Worm (Caenorhabditis elegans): ENCODE data around the gene T07G12.4.

T07G12.4 gene

DNA sequence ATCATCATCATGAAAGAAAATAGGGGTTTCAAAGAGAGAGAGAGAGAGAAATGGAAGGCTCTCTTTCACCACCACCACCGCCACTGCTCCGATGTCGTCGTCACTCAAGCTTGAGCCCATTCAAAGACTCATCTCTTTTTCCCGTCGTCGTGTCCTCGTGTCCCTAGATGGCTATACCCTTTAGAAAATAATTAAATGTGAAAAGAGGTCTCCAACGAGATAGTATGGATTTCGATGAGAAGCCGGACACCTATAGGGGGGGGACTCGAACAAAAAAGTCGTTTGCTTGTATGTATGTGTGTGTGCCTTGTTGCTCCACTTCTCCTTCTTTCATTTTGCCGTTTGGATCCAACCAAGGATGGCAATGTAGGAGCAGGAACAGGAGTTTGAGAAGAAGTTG is 33.5 kb downstream of the T07G12.4 start:
- no peak for TF ChIP-seq elt-2 (tag; optimal IDR thresholded peaks at IDR 0.05)
- TF ChIP-seq nhr-71 (tag; optimal IDR thresholded peaks at IDR 0.05) = peak; percentile 10
- no peak for TF ChIP-seq efl-3 (GFP tag; optimal IDR thresholded peaks at IDR 0.05)
- TF ChIP-seq swsn-7 (tag; optimal IDR thresholded peaks at IDR 0.05) = peak; percentile 6
- TF ChIP-seq aly-2 (tag; optimal IDR thresholded peaks at IDR 0.05) = no peak
- peak; percentile 69 for TF ChIP-seq lin-14 (GFP tag; optimal IDR thresholded peaks at IDR 0.05)
- TF ChIP-seq alr-1 (tag; optimal IDR thresholded peaks at IDR 0.05; ENCODE audit: borderline replicate concordance) = no peak
- no peak for TF ChIP-seq nhr-28 (tag; optimal IDR thresholded peaks at IDR 0.05)
- no peak for TF ChIP-seq ces-1 (GFP tag; optimal IDR thresholded peaks at IDR 0.05)
- TF ChIP-seq ceh-8 (GFP tag; optimal IDR thresholded peaks at IDR 0.05) = no peak
- TF ChIP-seq fkh-10 (GFP tag; optimal IDR thresholded peaks at IDR 0.05) = peak; percentile 26
- peak in 1 of 3 experiments; percentile 23 for TF ChIP-seq ceh-82 (tag; optimal IDR thresholded peaks at IDR 0.05)
- TF ChIP-seq egl-27 (tag; optimal IDR thresholded peaks at IDR 0.05) = no peak
- TF ChIP-seq mep-1 (tag; optimal IDR thresholded peaks at IDR 0.05) = no peak
- peak; percentile 31 for TF ChIP-seq pax-3 (tag; optimal IDR thresholded peaks at IDR 0.05)
- no peak for TF ChIP-seq sup-37 (GFP tag; optimal IDR thresholded peaks at IDR 0.05)
- no peak for TF ChIP-seq fos-1 (tag; optimal IDR thresholded peaks at IDR 0.05)
- TF ChIP-seq tbx-2 (tag; optimal IDR thresholded peaks at IDR 0.05) = peak; percentile 45
- no peak for TF ChIP-seq pqm-1 (tag; optimal IDR thresholded peaks at IDR 0.05)
- no peak for TF ChIP-seq nhr-90 (tag; optimal IDR thresholded peaks at IDR 0.05; ENCODE audit: poor library complexity)
- peak in 1 of 2 experiments; percentile 7 for TF ChIP-seq lsy-2 (tag; optimal IDR thresholded peaks at IDR 0.05)
- TF ChIP-seq nhr-77 (tag; optimal IDR thresholded peaks at IDR 0.05) = no peak
- TF ChIP-seq nhr-47 (tag; optimal IDR thresholded peaks at IDR 0.05) = peak; percentile 12
- TF ChIP-seq ets-5 (GFP tag; IDR thresholded peaks at IDR 0.05) = no peak
- no peak for TF ChIP-seq blmp-1 (tag; optimal IDR thresholded peaks at IDR 0.05)
- no peak for TF ChIP-seq dsc-1 (tag; optimal IDR thresholded peaks at IDR 0.05)
- TF ChIP-seq snpc-4 (tag; optimal IDR thresholded peaks at IDR 0.05) = no peak
- peak; percentile 42 for TF ChIP-seq unc-86 (tag; optimal IDR thresholded peaks at IDR 0.05)
- TF ChIP-seq nhr-237 (tag; optimal IDR thresholded peaks at IDR 0.05) = no peak
- no peak for TF ChIP-seq hpl-2 (GFP tag; optimal IDR thresholded peaks at IDR 0.05)
- TF ChIP-seq fkh-8 (tag; optimal IDR thresholded peaks at IDR 0.05) = no peak
- TF ChIP-seq ztf-11 (tag; optimal IDR thresholded peaks at IDR 0.05) = peak in 1 of 2 experiments; percentile 26
- no peak for TF ChIP-seq grh-1 (GFP tag; IDR thresholded peaks at IDR 0.05)
- TF ChIP-seq nhr-84 (tag; optimal IDR thresholded peaks at IDR 0.05) = no peak
- peak; percentile 13 for TF ChIP-seq snu-23 (GFP tag; optimal IDR thresholded peaks at IDR 0.05)

DNA sequence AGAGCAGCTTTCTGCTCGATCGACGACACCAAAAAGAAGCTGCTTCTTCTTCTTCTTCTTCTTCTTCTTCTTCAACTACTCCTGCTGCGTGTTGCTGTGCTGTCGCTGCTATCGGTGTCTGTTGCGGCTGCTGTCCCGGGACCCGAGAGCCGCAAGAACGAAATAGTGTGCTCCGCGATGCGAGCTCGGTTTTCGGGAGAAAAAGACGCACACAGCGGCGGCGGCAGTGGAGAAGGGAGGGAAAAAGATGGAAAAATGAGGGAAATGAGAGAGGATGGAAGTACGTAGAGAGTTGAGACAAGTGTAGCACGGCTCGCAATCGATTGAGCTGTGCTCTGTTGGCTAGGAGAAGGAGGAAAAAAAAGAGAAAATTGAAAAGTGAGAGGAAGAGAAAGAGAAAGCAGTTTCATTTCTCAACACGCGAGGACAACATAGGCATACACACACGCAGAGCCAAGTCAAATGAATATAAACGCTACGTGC is 34.7 kb downstream of the T07G12.4 start:
- peak; percentile 71 for TF ChIP-seq egl-13 (tag; optimal IDR thresholded peaks at IDR 0.05)
- peak; percentile 62 for TF ChIP-seq jun-1 (tag; optimal IDR thresholded peaks at IDR 0.05)
- TF ChIP-seq nhr-20 (tag; optimal IDR thresholded peaks at IDR 0.05) = peak; percentile 59
- TF ChIP-seq pqm-1 (tag; optimal IDR thresholded peaks at IDR 0.05) = no peak
- peak; percentile 23 for TF ChIP-seq F16B12.6 (tag; optimal IDR thresholded peaks at IDR 0.05)
- TF ChIP-seq lin-14 (GFP tag; optimal IDR thresholded peaks at IDR 0.05) = peak; percentile 94
- TF ChIP-seq efl-1 (optimal IDR thresholded peaks at IDR 0.05) = peak; percentile 41 to 44
- TF ChIP-seq efl-1 (GFP tag; optimal IDR thresholded peaks at IDR 0.05 in 1 of 2) = peak; percentile 12 to 23
- no peak for TF ChIP-seq unc-30 (tag; optimal IDR thresholded peaks at IDR 0.05)
- peak; percentile 11 to 65 for TF ChIP-seq lsy-2 (tag; optimal IDR thresholded peaks at IDR 0.05)
- TF ChIP-seq sptf-1 (tag; optimal IDR thresholded peaks at IDR 0.05) = no peak
- peak; percentile 16 for TF ChIP-seq C16A3.4 (tag; optimal IDR thresholded peaks at IDR 0.05)
- peak; percentile 35 for TF ChIP-seq rnt-1 (tag; optimal IDR thresholded peaks at IDR 0.05)
- no peak for TF ChIP-seq nhr-90 (tag; optimal IDR thresholded peaks at IDR 0.05; ENCODE audit: poor library complexity)
- peak; percentile 26 for TF ChIP-seq nhr-77 (tag; optimal IDR thresholded peaks at IDR 0.05)
- TF ChIP-seq skn-1 (tag; optimal IDR thresholded peaks at IDR 0.05) = peak; percentile 27
- no peak for TF ChIP-seq hlh-17 (GFP tag; optimal IDR thresholded peaks at IDR 0.05; ENCODE audit: borderline replicate concordance)
- TF ChIP-seq Y116A8C.19 (tag; optimal IDR thresholded peaks at IDR 0.05; ENCODE audit: borderline replicate concordance) = no peak
- TF ChIP-seq pax-3 (tag; optimal IDR thresholded peaks at IDR 0.05) = peak; percentile 41
- no peak for TF ChIP-seq tlp-1 (tag; optimal IDR thresholded peaks at IDR 0.05)
- no peak for TF ChIP-seq unc-130 (tag; optimal IDR thresholded peaks at IDR 0.05)
- peak; percentile 73 for TF ChIP-seq unc-86 (tag; optimal IDR thresholded peaks at IDR 0.05)
- TF ChIP-seq nhr-84 (tag; optimal IDR thresholded peaks at IDR 0.05) = no peak
- TF ChIP-seq lir-3 (tag; optimal IDR thresholded peaks at IDR 0.05; ENCODE audit: poor library complexity) = peak; percentile 14
- TF ChIP-seq mep-1 (tag; optimal IDR thresholded peaks at IDR 0.05) = peak; percentile 70
- TF ChIP-seq isw-1 (GFP tag; IDR thresholded peaks at IDR 0.05) = peak; percentile 43

Data from whole organism, L1 larva.